Fruit fly (Drosophila melanogaster) S2 (cell line): Measurements from ENCODE around the gene CG1812.

ENCODE experiments used
- CG8478 ChIP-seq: fragments of >200 bp; optimal IDR thresholded peaks from 2 replicates; lab custom pipeline; 2018
- CTCF ChIP-seq, 2 experiments: fragments of >200 bp; optimal IDR thresholded peaks; 2 replicates each; lab custom pipeline; 2018

dm6 chrX:20488701-20489122 is 22.6 kb upstream of the CG1812 start:
- TF ChIP-seq CG8478 (lab: Kevin White, UChicago) (no peak), CTCF (optimal IDR thresholded peaks at IDR 0.05; lab: Kevin White, UChicago) (no peak)
